Worm (Caenorhabditis elegans) whole organism, young adult: ENCODE data around the gene C49A9.5.

Experiments
- C17E4.6 ChIP-seq: fragments of 200-800 bp; sonication (Bioruptor generic); IDR thresholded peaks from 2 replicates; pipeline ENCODE4 v1.3.6; 2022; ENCODE audit warnings: missing genetic modification reagents, missing genetic modification characterization, missing compliant biosample characterization
- F49E8.2 ChIP-seq: sonication (generic microtip); optimal IDR thresholded peaks from 3 replicates; lab custom pipeline; 2017; ENCODE audit warnings: missing genetic modification characterization, mild to moderate bottlenecking, missing compliant biosample characterization, antibody characterized with exemption, moderate library complexity; ENCODE audit not compliant: insufficient read depth
- F57A8.1 ChIP-seq: fragments of 200-800 bp; sonication (Bioruptor generic); optimal IDR thresholded peaks from 2 replicates; lab custom pipeline; 2018; ENCODE audit warnings: mild to moderate bottlenecking, missing genetic modification characterization, moderate library complexity, missing compliant biosample characterization
- F57C9.4 ChIP-seq: sonication (generic microtip); optimal IDR thresholded peaks from 2 replicates; lab custom pipeline; 2017; ENCODE audit warnings: mild to moderate bottlenecking, missing genetic modification characterization, missing compliant biosample characterization
- K12H6.12 ChIP-seq: fragments of 200-800 bp; sonication (Bioruptor generic); optimal IDR thresholded peaks from 2 replicates; lab custom pipeline; 2018; ENCODE audit warnings: mild to moderate bottlenecking, missing genetic modification characterization, missing compliant biosample characterization
- Y53G8AR.9 ChIP-seq: fragments of 200-800 bp; sonication (Bioruptor generic); conservative IDR thresholded peaks from 2 replicates; pipeline ENCODE4 v1.3.6; 2022; ENCODE audit warnings: missing genetic modification reagents, missing genetic modification characterization, missing compliant biosample characterization
- Y79H2A.3 ChIP-seq: fragments of 200-800 bp; sonication (Bioruptor generic); conservative IDR thresholded peaks from 2 replicates; pipeline ENCODE4 v1.3.6; 2022; ENCODE audit warnings: missing genetic modification reagents, missing genetic modification characterization, missing compliant biosample characterization
- athp-1 ChIP-seq: sonication (generic microtip); optimal IDR thresholded peaks from 2 replicates; lab custom pipeline; 2017; ENCODE audit warnings: mild to moderate bottlenecking, missing genetic modification characterization, missing compliant biosample characterization
- attf-6 ChIP-seq: fragments of 200-800 bp; sonication (Bioruptor generic); IDR thresholded peaks from 2 replicates; pipeline ENCODE4 v1.3.6; 2022; ENCODE audit warnings: missing genetic modification reagents, missing genetic modification characterization, missing compliant biosample characterization
- ceh-100 ChIP-seq: fragments of 200-800 bp; sonication (Bioruptor generic); IDR thresholded peaks from 2 replicates; pipeline ENCODE4 v1.3.6; 2022; ENCODE audit warnings: missing genetic modification reagents, missing genetic modification characterization, missing compliant biosample characterization
- ceh-79 ChIP-seq: sonication (generic microtip); optimal IDR thresholded peaks from 2 replicates; lab custom pipeline; 2017; ENCODE audit warnings: mild to moderate bottlenecking, missing genetic modification characterization, missing compliant biosample characterization
- ceh-91 ChIP-seq: fragments of 200-800 bp; sonication (Bioruptor generic); IDR thresholded peaks from 2 replicates; pipeline ENCODE4 v1.3.6; 2022; ENCODE audit warnings: missing genetic modification reagents, missing genetic modification characterization, missing compliant biosample characterization
- chd-7 ChIP-seq: sonication (generic microtip); optimal IDR thresholded peaks from 2 replicates; lab custom pipeline; 2016; ENCODE audit warnings: mild to moderate bottlenecking, missing genetic modification characterization, moderate library complexity, missing compliant biosample characterization
- dox-1 ChIP-seq: fragments of 200-800 bp; sonication (Bioruptor generic); IDR thresholded peaks from 2 replicates; pipeline ENCODE4 v1.3.6; 2022; ENCODE audit warnings: missing genetic modification reagents, missing genetic modification characterization, missing compliant biosample characterization
- egl-18 ChIP-seq: fragments of 200-800 bp; sonication (Bioruptor generic); IDR thresholded peaks from 2 replicates; pipeline ENCODE4 v1.3.6; 2022; ENCODE audit warnings: missing genetic modification reagents, missing genetic modification characterization, missing compliant biosample characterization
- egl-44 ChIP-seq: fragments of 200-800 bp; sonication (Bioruptor generic); IDR thresholded peaks from 2 replicates; pipeline ENCODE4 v1.3.6; 2022; ENCODE audit warnings: missing genetic modification reagents, missing genetic modification characterization, missing compliant biosample characterization
- hlh-12 ChIP-seq: sonication (generic microtip); optimal IDR thresholded peaks from 2 replicates; lab custom pipeline; 2016; ENCODE audit warnings: missing genetic modification characterization, missing compliant biosample characterization
- lsy-27 ChIP-seq: sonication (generic microtip); optimal IDR thresholded peaks from 2 replicates; lab custom pipeline; 2017; ENCODE audit warnings: missing genetic modification characterization, mild to moderate bottlenecking, missing compliant biosample characterization, antibody characterized with exemption, missing genotype, borderline replicate concordance; ENCODE audit not compliant: insufficient read depth
- mes-4 ChIP-seq: sonication (generic microtip); optimal IDR thresholded peaks from 2 replicates; lab custom pipeline; 2016; ENCODE audit warnings: missing genotype, missing genetic modification characterization, missing compliant biosample characterization
- mxl-1 ChIP-seq: sonication (generic microtip); optimal IDR thresholded peaks from 2 replicates; lab custom pipeline; 2016; ENCODE audit warnings: missing genetic modification characterization, missing compliant biosample characterization
- nfya-1 ChIP-seq: sonication (generic microtip); optimal IDR thresholded peaks from 2 replicates; lab custom pipeline; 2017; ENCODE audit warnings: antibody characterized with exemption, missing compliant biosample characterization, missing genetic modification characterization, borderline replicate concordance; ENCODE audit not compliant: insufficient read depth
- nhr-80 ChIP-seq: sonication (generic microtip); optimal IDR thresholded peaks from 2 replicates; lab custom pipeline; 2016; ENCODE audit warnings: missing genetic modification characterization, missing compliant biosample characterization
- ztf-3 ChIP-seq: fragments of 200-800 bp; sonication (Bioruptor generic); optimal IDR thresholded peaks from 2 replicates; lab custom pipeline; 2018; ENCODE audit warnings: mild to moderate bottlenecking, missing genetic modification characterization, missing compliant biosample characterization

C49A9.5 gene

ce11 chrIV:6217503-6217902 lies 4.0 kb downstream of the C49A9.5 start:
- no peak for TF ChIP-seq F57C9.4
- TF ChIP-seq ztf-3 (GFP tag; lab: Kevin White, UChicago) = no peak
- no peak for TF ChIP-seq F49E8.2 (tag; lab: Kevin White, UChicago)
- no peak for TF ChIP-seq mxl-1 (tag; lab: Kevin White, UChicago)
- TF ChIP-seq nfya-1 (tag; lab: Kevin White, UChicago) = no peak
- no peak for TF ChIP-seq ceh-100 (GFP tag; lab: Robert Waterston, UW)
- TF ChIP-seq ceh-91 = no peak
- TF ChIP-seq C17E4.6 (GFP tag; lab: Robert Waterston, UW) = no peak
- no peak for TF ChIP-seq Y53G8AR.9 (GFP tag; lab: Robert Waterston, UW)
- no peak for TF ChIP-seq Y79H2A.3
- no peak for TF ChIP-seq hlh-12 (tag; lab: Kevin White, UChicago)
- TF ChIP-seq, all 124 proteins: peak for 0

- TF ChIP-seq mes-4 = no peak
- peak; percentile 58 for TF ChIP-seq nhr-80 (tag; lab: Kevin White, UChicago)
- no peak for TF ChIP-seq egl-44
These were observed 6.0 kb downstream of the C49A9.5 start, which contains the start of gene C49A9.4 for ce11 chrIV:6219429-6219828. C49A9.4 (plus strand) TSS chrIV:6219693.

- TF ChIP-seq nhr-80 (tag; lab: Kevin White, UChicago) (peak; percentile 64), egl-18 (no peak), ceh-79 (tag; lab: Kevin White, UChicago) (no peak), athp-1 (tag; lab: Kevin White, UChicago) (no peak)
- TF ChIP-seq, all 124 proteins: peak for 1
These were observed 8.4 kb downstream of the C49A9.5 start, which contains the start of gene C49A9.3 for ce11 chrIV:6221878-6222277. C49A9.3 (plus strand) TSS chrIV:6222089.

- TF ChIP-seq nhr-80 (tag; lab: Kevin White, UChicago) (peak; percentile 38), F57A8.1 (GFP tag; lab: Kevin White, UChicago) (no peak)
These were observed 11.7 kb downstream of the C49A9.5 start, which contains the start of gene C49A9.2 for ce11 chrIV:6225143-6225542. C49A9.2 (plus strand) TSS chrIV:6225443.

- TF ChIP-seq K12H6.12 (tag; lab: Kevin White, UChicago) (no peak), nhr-80 (tag; lab: Kevin White, UChicago) (peak; percentile 19)
These were observed 14.5 kb downstream of the C49A9.5 start, which contains the start of gene C49A9.1 for ce11 chrIV:6227974-6228373. C49A9.1 (plus strand) TSS chrIV:6228190.

ce11 chrIV:6230560-6231073 lies 17.1 kb downstream of the C49A9.5 start, which contains the start of gene F58F9.4:
F58F9.4 (plus strand) TSS chrIV:6231023.
- TF ChIP-seq nhr-80 (tag; lab: Kevin White, UChicago) (peak; percentile 37), dox-1 (no peak), attf-6 (GFP tag; lab: Robert Waterston, UW) (no peak), lsy-27 (tag; lab: Kevin White, UChicago) (no peak), F57C9.4 (no peak)

ce11 chrIV:6232769-6233290 lies 19.4 kb downstream of the C49A9.5 start, which contains the start of gene F58F9.3:
F58F9.3 (plus strand) TSS chrIV:6233240.
- TF ChIP-seq nhr-80 (tag; lab: Kevin White, UChicago) = peak; percentile 37
- no peak for TF ChIP-seq chd-7 (tag; lab: Kevin White, UChicago)
- TF ChIP-seq, all 124 proteins: peak for 1
